Worm (Caenorhabditis elegans): Measurements from ENCODE around the gene Y38E10A.2.

- TF ChIP-seq ama-1 (optimal IDR thresholded peaks at IDR 0.05) (no peak), flt-1 (GFP tag; IDR thresholded peaks at IDR 0.05) (no peak), hmbx-1 (tag; optimal IDR thresholded peaks at IDR 0.05) (no peak), tbx-11 (GFP tag; IDR thresholded peaks at IDR 0.05) (no peak), ceh-13 (GFP tag; optimal IDR thresholded peaks at IDR 0.05) (no peak), ets-7 (tag; optimal IDR thresholded peaks at IDR 0.05) (no peak)
These were observed 30.5 kb upstream of the Y38E10A.2 start, which contains the start of the genes ceh-100 and lips-15 for ce11 chrII:12603667-12604621.

Data from whole organism, early embryonic.